Worm (Caenorhabditis elegans) whole organism, young adult: Measurements from ENCODE around the gene R08C7.4.

Experiments
- B0019.2 ChIP-seq: fragments of 200-800 bp; sonication (Bioruptor generic); conservative IDR thresholded peaks from 2 replicates; pipeline ENCODE4 v1.3.6; 2022; ENCODE audit warnings: missing genetic modification reagents, missing genetic modification characterization, missing compliant biosample characterization
- B0261.1 ChIP-seq: sonication (generic microtip); optimal IDR thresholded peaks from 2 replicates; lab custom pipeline; 2016; ENCODE audit warnings: mild to moderate bottlenecking, missing genetic modification characterization, moderate library complexity, missing compliant biosample characterization
- C06A6.2 ChIP-seq: fragments of 200-800 bp; sonication (Bioruptor generic); conservative IDR thresholded peaks from 2 replicates; pipeline ENCODE4 v1.3.6; 2022; ENCODE audit warnings: missing genetic modification characterization, missing compliant biosample characterization
- D2030.7 ChIP-seq: fragments of 200-800 bp; sonication (Bioruptor generic); IDR thresholded peaks from 2 replicates; pipeline ENCODE4 v1.3.6; 2022; ENCODE audit warnings: missing genetic modification reagents, missing genetic modification characterization, missing compliant biosample characterization
- F39B2.1 ChIP-seq: fragments of 200-800 bp; sonication (Bioruptor generic); IDR thresholded peaks from 2 replicates; pipeline ENCODE4 v1.3.6; 2022; ENCODE audit warnings: missing genetic modification reagents, missing genetic modification characterization, missing compliant biosample characterization
- F49E8.2 ChIP-seq: sonication (generic microtip); optimal IDR thresholded peaks from 3 replicates; lab custom pipeline; 2017; ENCODE audit warnings: missing genetic modification characterization, mild to moderate bottlenecking, missing compliant biosample characterization, antibody characterized with exemption, moderate library complexity; ENCODE audit not compliant: insufficient read depth
- F57A8.1 ChIP-seq: fragments of 200-800 bp; sonication (Bioruptor generic); optimal IDR thresholded peaks from 2 replicates; lab custom pipeline; 2018; ENCODE audit warnings: mild to moderate bottlenecking, missing genetic modification characterization, moderate library complexity, missing compliant biosample characterization
- Y53G8AR.9 ChIP-seq: fragments of 200-800 bp; sonication (Bioruptor generic); conservative IDR thresholded peaks from 2 replicates; pipeline ENCODE4 v1.3.6; 2022; ENCODE audit warnings: missing genetic modification reagents, missing genetic modification characterization, missing compliant biosample characterization
- Y56A3A.18 ChIP-seq: fragments of 200-800 bp; sonication (Bioruptor generic); IDR thresholded peaks from 2 replicates; pipeline ENCODE4 v1.3.6; 2022; ENCODE audit warnings: missing genetic modification reagents, missing genetic modification characterization, missing compliant biosample characterization
- Y79H2A.3 ChIP-seq: fragments of 200-800 bp; sonication (Bioruptor generic); conservative IDR thresholded peaks from 2 replicates; pipeline ENCODE4 v1.3.6; 2022; ENCODE audit warnings: missing genetic modification reagents, missing genetic modification characterization, missing compliant biosample characterization
- Y95B8A.8 ChIP-seq: fragments of 200-800 bp; sonication (Bioruptor generic); IDR thresholded peaks from 2 replicates; pipeline ENCODE4 v1.3.6; 2022; ENCODE audit warnings: missing genetic modification reagents, missing genetic modification characterization, missing compliant biosample characterization
- attf-3 ChIP-seq: fragments of 200-800 bp; sonication (Bioruptor generic); conservative IDR thresholded peaks from 2 replicates; pipeline ENCODE4 v1.3.6; 2022; ENCODE audit warnings: missing genetic modification reagents, missing genetic modification characterization, missing compliant biosample characterization
- bed-2 ChIP-seq: fragments of 200-800 bp; sonication (Bioruptor generic); IDR thresholded peaks from 2 replicates; pipeline ENCODE4 v1.3.6; 2022; ENCODE audit warnings: missing genetic modification reagents, missing genetic modification characterization, missing compliant biosample characterization
- dox-1 ChIP-seq: fragments of 200-800 bp; sonication (Bioruptor generic); IDR thresholded peaks from 2 replicates; pipeline ENCODE4 v1.3.6; 2022; ENCODE audit warnings: missing genetic modification reagents, missing genetic modification characterization, missing compliant biosample characterization
- dpff-1 ChIP-seq: sonication (generic microtip); optimal IDR thresholded peaks from 2 replicates; lab custom pipeline; 2017; ENCODE audit warnings: mild to moderate bottlenecking, missing genetic modification characterization, missing compliant biosample characterization
- egl-18 ChIP-seq: fragments of 200-800 bp; sonication (Bioruptor generic); IDR thresholded peaks from 2 replicates; pipeline ENCODE4 v1.3.6; 2022; ENCODE audit warnings: missing genetic modification reagents, missing genetic modification characterization, missing compliant biosample characterization
- egl-44 ChIP-seq: fragments of 200-800 bp; sonication (Bioruptor generic); IDR thresholded peaks from 2 replicates; pipeline ENCODE4 v1.3.6; 2022; ENCODE audit warnings: missing genetic modification reagents, missing genetic modification characterization, missing compliant biosample characterization
- lag-1 ChIP-seq: fragments of 200-800 bp; sonication (Bioruptor generic); IDR thresholded peaks from 2 replicates; pipeline ENCODE4 v1.3.6; 2022; ENCODE audit warnings: missing genetic modification reagents, missing genetic modification characterization, missing compliant biosample characterization
- lin-26 ChIP-seq: fragments of 200-800 bp; sonication (Bioruptor generic); IDR thresholded peaks from 2 replicates; pipeline ENCODE4 v1.3.6; 2022; ENCODE audit warnings: missing genetic modification reagents, missing genetic modification characterization, missing compliant biosample characterization
- lin-54 ChIP-seq: fragments of 200-800 bp; sonication (Bioruptor generic); optimal IDR thresholded peaks from 2 replicates; lab custom pipeline; 2018; ENCODE audit warnings: mild to moderate bottlenecking, missing genetic modification characterization, missing compliant biosample characterization
- lir-1 ChIP-seq: fragments of 200-800 bp; sonication (Bioruptor generic); conservative IDR thresholded peaks from 2 replicates; pipeline ENCODE4 v1.3.6; 2022; ENCODE audit warnings: missing genetic modification reagents, missing genetic modification characterization, missing compliant biosample characterization
- lsy-27 ChIP-seq: sonication (generic microtip); optimal IDR thresholded peaks from 2 replicates; lab custom pipeline; 2017; ENCODE audit warnings: missing genetic modification characterization, mild to moderate bottlenecking, missing compliant biosample characterization, antibody characterized with exemption, missing genotype, borderline replicate concordance; ENCODE audit not compliant: insufficient read depth
- madf-3 ChIP-seq: fragments of 200-800 bp; sonication (Bioruptor generic); IDR thresholded peaks from 2 replicates; pipeline ENCODE4 v1.3.6; 2022; ENCODE audit warnings: missing genetic modification reagents, missing genetic modification characterization, missing compliant biosample characterization
- mcd-1 ChIP-seq: fragments of 200-800 bp; sonication (Bioruptor generic); IDR thresholded peaks from 2 replicates; pipeline ENCODE4 v1.3.6; 2022; ENCODE audit warnings: missing genetic modification reagents, missing genetic modification characterization, missing compliant biosample characterization
- nfyb-1 ChIP-seq: fragments of 200-800 bp; sonication (Bioruptor generic); IDR thresholded peaks from 2 replicates; pipeline ENCODE4 v1.3.6; 2022; ENCODE audit warnings: missing genetic modification reagents, missing genetic modification characterization, missing compliant biosample characterization
- nhr-179 ChIP-seq: sonication (generic microtip); optimal IDR thresholded peaks from 2 replicates; lab custom pipeline; 2016; ENCODE audit warnings: mild to moderate bottlenecking, missing genetic modification characterization, missing compliant biosample characterization
- nhr-80 ChIP-seq: sonication (generic microtip); optimal IDR thresholded peaks from 2 replicates; lab custom pipeline; 2016; ENCODE audit warnings: missing genetic modification characterization, missing compliant biosample characterization
- nhr-90 ChIP-seq: sonication (generic microtip); optimal IDR thresholded peaks from 2 replicates; lab custom pipeline; 2016; ENCODE audit warnings: missing genotype, mild to moderate bottlenecking, missing genetic modification characterization, missing compliant biosample characterization
- repo-1 ChIP-seq: sonication (generic microtip); optimal IDR thresholded peaks from 2 replicates; lab custom pipeline; 2017; ENCODE audit warnings: mild to moderate bottlenecking, missing genetic modification characterization, missing compliant biosample characterization
- rpc-1 ChIP-seq, 2 experiments: fragments of 150-350 bp in 1 of 2; sonication (generic microtip) in 1 of 2; optimal IDR thresholded peaks; 2 replicates each; lab custom pipeline; 2014 to 2018; ENCODE audit warnings: missing biosample characterization in 1 of 2, missing genetic modification characterization in 1 of 2, missing genetic modification reagents in 1 of 2, missing genotype in 1 of 2
- sdz-38 ChIP-seq: sonication (generic microtip); optimal IDR thresholded peaks from 2 replicates; lab custom pipeline; 2016; ENCODE audit warnings: missing genotype, missing genetic modification characterization, missing compliant biosample characterization
- sea-2 ChIP-seq: fragments of 200-800 bp; sonication (Bioruptor generic); IDR thresholded peaks from 2 replicates; pipeline ENCODE4 v1.3.6; 2022; ENCODE audit warnings: missing genetic modification characterization, missing compliant biosample characterization
- snpc-1.1 ChIP-seq: sonication (generic microtip); optimal IDR thresholded peaks from 2 replicates; lab custom pipeline; 2017; ENCODE audit warnings: missing genetic modification characterization, mild to moderate bottlenecking, missing compliant biosample characterization, antibody characterized with exemption, moderate library complexity, missing genotype, missing genetic modification reagents; ENCODE audit not compliant: insufficient read depth
- tbp1 ChIP-seq: fragments of 200-800 bp; sonication (Bioruptor generic); optimal IDR thresholded peaks from 2 replicates; lab custom pipeline; 2018; ENCODE audit warnings: mild to moderate bottlenecking, missing genetic modification characterization, missing compliant biosample characterization
- unc-62 ChIP-seq: fragments of 150-350 bp; optimal IDR thresholded peaks from 2 replicates; lab custom pipeline; 2014; ENCODE audit warnings: missing biosample characterization, missing genetic modification reagents, missing genetic modification characterization
- zim-3 ChIP-seq: sonication (generic microtip); optimal IDR thresholded peaks from 2 replicates; lab custom pipeline; 2017; ENCODE audit warnings: mild to moderate bottlenecking, missing genetic modification characterization, moderate library complexity, missing compliant biosample characterization
- ztf-26 ChIP-seq: sonication (generic microtip); optimal IDR thresholded peaks from 2 replicates; lab custom pipeline; 2017; ENCODE audit warnings: missing genetic modification characterization, missing compliant biosample characterization
- ztf-28 ChIP-seq: fragments of 200-800 bp; sonication (Bioruptor generic); IDR thresholded peaks from 2 replicates; pipeline ENCODE4 v1.3.6; 2022; ENCODE audit warnings: missing genetic modification reagents, missing genetic modification characterization, missing compliant biosample characterization
- ztf-3 ChIP-seq: fragments of 200-800 bp; sonication (Bioruptor generic); optimal IDR thresholded peaks from 2 replicates; lab custom pipeline; 2018; ENCODE audit warnings: mild to moderate bottlenecking, missing genetic modification characterization, missing compliant biosample characterization

The R08C7.4 gene

DNA sequence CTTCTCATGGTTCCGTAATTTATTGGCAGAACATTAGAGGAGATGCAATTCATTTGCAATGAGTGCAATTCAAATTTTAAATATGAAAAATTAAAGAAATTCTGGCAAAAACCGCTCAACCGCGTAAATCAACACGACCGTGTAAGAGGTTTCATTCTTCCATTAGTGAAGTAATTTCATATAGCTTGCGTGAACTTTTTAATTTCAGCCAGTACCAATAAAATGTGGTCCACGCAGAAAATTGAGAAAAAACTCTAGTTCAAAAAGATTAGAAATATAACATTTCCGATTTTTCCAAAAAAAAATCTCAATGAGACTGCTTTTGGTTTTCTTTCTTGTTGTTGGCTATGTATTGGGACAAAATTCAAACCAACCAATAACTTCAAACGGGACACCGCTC, 12.8 kb upstream of the R08C7.4 start, which contains the start of gene clec-175:
clec-175 (plus strand) TSS at position 301 of the 400 bp plus-strand sequence.
- TF ChIP-seq lin-54, result no peak
- TF ChIP-seq Y53G8AR.9, result no peak
- no peak for TF ChIP-seq rpc-1 (optimal IDR thresholded peaks at IDR 0.05; lab: Kevin White, UChicago)
- TF ChIP-seq rpc-1 (tag; optimal IDR thresholded peaks at IDR 0.05; lab: Kevin White, UChicago), result no peak
- no peak for TF ChIP-seq Y56A3A.18 (GFP tag; lab: Robert Waterston, UW)
- no peak for TF ChIP-seq F39B2.1 (GFP tag; lab: Robert Waterston, UW)
- no peak for TF ChIP-seq D2030.7 (GFP tag; lab: Robert Waterston, UW)
- TF ChIP-seq dpff-1, result no peak
- TF ChIP-seq madf-3, result no peak
- no peak for TF ChIP-seq nhr-80 (tag; lab: Kevin White, UChicago)

DNA sequence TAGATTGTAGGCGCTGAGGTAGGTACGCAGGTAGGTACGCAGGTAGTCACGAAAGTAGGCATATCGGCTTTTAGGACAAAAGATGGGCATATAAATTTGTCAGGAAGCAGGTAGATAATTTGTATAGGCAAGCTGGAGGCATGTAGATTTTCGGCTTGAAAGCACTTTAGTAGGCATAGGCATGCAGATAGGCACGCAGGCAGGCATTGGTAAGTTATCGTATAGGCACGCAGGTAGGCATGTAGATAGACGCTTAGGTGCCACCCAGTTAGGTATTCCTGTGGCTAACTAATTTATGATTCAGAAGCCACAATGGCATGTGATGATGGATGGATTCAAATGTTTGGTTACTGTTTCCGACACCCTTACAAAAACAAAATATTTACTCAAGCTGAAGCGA, 11.8 kb upstream of the R08C7.4 start:
- TF ChIP-seq rpc-1 (optimal IDR thresholded peaks at IDR 0.05; lab: Kevin White, UChicago) (no peak), rpc-1 (tag; optimal IDR thresholded peaks at IDR 0.05; lab: Kevin White, UChicago) (no peak), F49E8.2 (tag; lab: Kevin White, UChicago) (no peak)

DNA sequence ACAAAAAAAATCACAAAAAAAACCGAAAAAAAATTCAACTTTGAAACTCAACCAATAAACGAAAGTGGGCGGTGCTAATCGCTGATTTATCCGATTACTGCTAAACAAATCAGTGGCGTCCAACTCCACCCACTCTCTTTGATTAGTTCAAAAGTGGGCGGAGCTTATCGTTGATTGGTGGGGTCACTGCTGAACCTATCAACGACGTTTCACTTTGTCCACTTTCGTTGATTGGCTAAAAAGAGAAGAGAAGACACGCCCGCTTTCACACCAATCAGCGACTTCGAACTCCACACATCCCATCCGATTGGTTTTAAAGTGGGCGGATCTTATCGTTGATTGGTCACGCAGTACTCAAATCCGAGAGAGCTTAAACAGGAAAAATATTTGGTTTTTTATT, 10.9 kb upstream of the R08C7.4 start:
- TF ChIP-seq nfyb-1 (GFP tag; lab: Robert Waterston, UW), result peak; percentile 48; the same call in 1 of the 2 replicates
- no peak for TF ChIP-seq sdz-38 (tag; lab: Kevin White, UChicago)

DNA sequence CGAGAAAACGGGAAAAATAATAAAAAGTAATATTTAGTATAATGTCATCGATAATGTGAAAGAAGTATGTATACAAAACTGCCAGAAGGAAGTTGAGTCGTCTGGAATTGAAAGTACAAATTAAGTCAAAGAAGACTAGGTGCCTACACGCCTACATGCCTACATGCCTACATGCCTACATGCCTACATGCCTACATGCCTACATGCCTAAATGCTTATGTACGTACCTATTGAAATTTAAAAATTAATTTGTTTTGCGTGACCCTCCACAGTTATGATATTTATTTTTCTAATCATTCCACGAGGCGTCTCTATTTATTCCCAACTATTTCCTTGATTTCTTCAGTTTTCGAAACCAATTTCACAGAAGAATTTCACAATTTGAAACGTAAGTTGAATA, 4.9 kb upstream of the R08C7.4 start, which contains the start of the genes str-185 and R08C7.5:
str-185 (minus strand) TSS at position 101 of the 400 bp plus-strand sequence.
R08C7.5 (plus strand) TSS at position 329 of the 400 bp plus-strand sequence.
- TF ChIP-seq lag-1 (GFP tag; lab: Robert Waterston, UW) (no peak), ztf-3 (GFP tag; lab: Kevin White, UChicago) (no peak), Y79H2A.3 (GFP tag; lab: Robert Waterston, UW) (no peak), tbp1 (GFP tag; lab: Kevin White, UChicago) (no peak), lin-26 (no peak), sea-2 (no peak), B0261.1 (tag; lab: Kevin White, UChicago) (no peak), lsy-27 (no peak), nhr-179 (tag; lab: Kevin White, UChicago) (no peak), mcd-1 (GFP tag; lab: Robert Waterston, UW) (no peak), F57A8.1 (no peak), D2030.7 (GFP tag; lab: Robert Waterston, UW) (no peak), snpc-1.1 (tag; lab: Kevin White, UChicago) (no peak), zim-3 (tag; lab: Kevin White, UChicago) (no peak), attf-3 (GFP tag; lab: Robert Waterston, UW) (no peak), egl-44 (GFP tag; lab: Robert Waterston, UW) (no peak), bed-2 (GFP tag; lab: Robert Waterston, UW) (no peak)
- TF ChIP-seq, all 124 proteins: peak for 0

DNA sequence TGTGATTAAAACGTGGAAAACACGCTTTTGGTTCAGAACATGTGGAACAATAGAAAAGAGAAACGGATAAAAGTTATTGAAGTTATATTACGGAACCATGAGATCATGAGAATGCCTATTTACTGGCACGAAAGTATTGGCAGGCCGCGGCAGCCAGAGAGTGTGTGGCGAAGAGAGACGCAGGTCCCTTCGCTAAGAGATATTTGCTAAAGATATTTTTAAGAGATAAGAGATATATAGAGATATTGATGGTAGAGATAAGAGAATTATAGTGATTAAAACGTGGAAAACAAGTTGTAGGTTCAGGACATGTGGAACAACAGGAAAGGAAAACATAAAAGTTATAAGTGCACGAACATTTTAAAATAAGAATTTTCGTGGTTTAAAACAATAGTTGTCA, 3.0 kb downstream of the R08C7.4 start:
- TF ChIP-seq unc-62 (GFP tag; lab: Kevin White, UChicago) (no peak), nfyb-1 (GFP tag; lab: Robert Waterston, UW) (no peak), B0019.2 (GFP tag; lab: Robert Waterston, UW) (no peak), C06A6.2 (GFP tag; lab: Robert Waterston, UW) (no peak), bed-2 (GFP tag; lab: Robert Waterston, UW) (no peak), ztf-26 (no peak), egl-18 (GFP tag; lab: Robert Waterston, UW) (no peak), ztf-28 (GFP tag; lab: Robert Waterston, UW) (no peak), nhr-90 (tag; lab: Kevin White, UChicago) (no peak), lir-1 (no peak), dox-1 (GFP tag; lab: Robert Waterston, UW) (no peak), repo-1 (tag; lab: Kevin White, UChicago) (no peak), Y95B8A.8 (no peak)
